Fruit fly (Drosophila melanogaster) whole organism, embryonic: ENCODE data around the gene CG45218.
A peak's percentile ranks its signal among the peaks of the same experiment; 100 is the strongest.

Source experiments
- BtbVII ChIP-seq: fragments of 200-800 bp; sonication (Bioruptor generic); optimal IDR thresholded peaks from 3 replicates; lab custom pipeline; 2017; ENCODE audit warnings: missing biosample characterization, mild to moderate bottlenecking, missing genetic modification characterization
- CG10147 ChIP-seq: fragments of 200-800 bp; sonication (Bioruptor generic); optimal IDR thresholded peaks from 2 replicates; lab custom pipeline; 2019; ENCODE audit warnings: missing biosample characterization, mild to moderate bottlenecking, missing genetic modification characterization, moderate library complexity
- CG12071 ChIP-seq: fragments of 200-800 bp; sonication (Bioruptor generic); optimal IDR thresholded peaks from 3 replicates; lab custom pipeline; 2018; ENCODE audit warnings: missing biosample characterization, mild to moderate bottlenecking, missing genetic modification characterization
- CG14965 ChIP-seq: fragments of 200-800 bp; sonication (Bioruptor generic); optimal IDR thresholded peaks from 2 replicates; lab custom pipeline; 2016; ENCODE audit warnings: missing biosample characterization, missing genetic modification characterization, borderline replicate concordance
- CG15479 ChIP-seq: fragments of 200-800 bp; sonication (Bioruptor generic); optimal IDR thresholded peaks from 3 replicates; lab custom pipeline; 2019; ENCODE audit warnings: missing biosample characterization, mild to moderate bottlenecking, missing genetic modification characterization, moderate library complexity
- CG17802 ChIP-seq: fragments of 200-800 bp; sonication (Bioruptor generic); optimal IDR thresholded peaks from 2 replicates; lab custom pipeline; 2018; ENCODE audit warnings: missing biosample characterization, mild to moderate bottlenecking, missing genetic modification characterization, moderate library complexity
- CG2199 ChIP-seq: fragments of 200-800 bp; sonication (Bioruptor generic); IDR thresholded peaks from 3 replicates; pipeline ENCODE4 v1.3.6; 2022; ENCODE audit warnings: missing biosample characterization, missing genetic modification characterization
- CG30020 ChIP-seq: fragments of 200-800 bp; optimal IDR thresholded peaks from 2 replicates; lab custom pipeline; 2019; ENCODE audit warnings: missing biosample characterization, mild to moderate bottlenecking, missing genetic modification characterization, moderate library complexity
- CG4707 ChIP-seq: fragments of 200-800 bp; sonication (Bioruptor generic); optimal IDR thresholded peaks from 2 replicates; lab custom pipeline; 2018; ENCODE audit warnings: missing biosample characterization, mild to moderate bottlenecking, missing genetic modification characterization, moderate library complexity
- CG5953 ChIP-seq: fragments of 200-800 bp; sonication (Bioruptor generic); IDR thresholded peaks from 2 replicates; pipeline ENCODE4 v1.3.6; 2022; ENCODE audit warnings: missing biosample characterization, missing genetic modification characterization
- CG7745 ChIP-seq: fragments of 200-800 bp; sonication (Bioruptor generic); optimal IDR thresholded peaks from 2 replicates; lab custom pipeline; 2018; ENCODE audit warnings: missing biosample characterization, mild to moderate bottlenecking, missing genetic modification characterization, moderate library complexity
- CG7786 ChIP-seq: fragments of 200-800 bp; sonication (Bioruptor generic); optimal IDR thresholded peaks from 2 replicates; lab custom pipeline; 2016; ENCODE audit warnings: missing biosample characterization, missing genetic modification characterization
- CG7987 ChIP-seq: fragments of 200-800 bp; sonication (Bioruptor generic); optimal IDR thresholded peaks from 2 replicates; lab custom pipeline; 2018; ENCODE audit warnings: missing biosample characterization, mild to moderate bottlenecking, missing genetic modification characterization, moderate library complexity
- CG8281 ChIP-seq: fragments of 200-800 bp; sonication (Bioruptor generic); optimal IDR thresholded peaks from 2 replicates; lab custom pipeline; 2018; ENCODE audit warnings: missing biosample characterization, mild to moderate bottlenecking, missing genetic modification characterization, moderate library complexity
- CG8359 ChIP-seq: fragments of 200-800 bp; sonication (Bioruptor generic); optimal IDR thresholded peaks from 2 replicates; lab custom pipeline; 2017; ENCODE audit warnings: missing biosample characterization, mild to moderate bottlenecking, missing genetic modification characterization, borderline replicate concordance
- CG8944 ChIP-seq: fragments of 200-800 bp; sonication (Bioruptor generic); optimal IDR thresholded peaks from 3 replicates; lab custom pipeline; 2016; ENCODE audit warnings: missing biosample characterization, missing genetic modification characterization
- CG9437 ChIP-seq: fragments of 200-800 bp; sonication (Bioruptor generic); optimal IDR thresholded peaks from 2 replicates; lab custom pipeline; 2018; ENCODE audit warnings: missing biosample characterization, mild to moderate bottlenecking, missing genetic modification characterization
- Dip3 ChIP-seq: fragments of 200-800 bp; sonication (Bioruptor generic); optimal IDR thresholded peaks from 3 replicates; lab custom pipeline; 2016; ENCODE audit warnings: missing biosample characterization, missing genetic modification characterization
- Doc2 ChIP-seq: fragments of 200-800 bp; sonication (Bioruptor generic); IDR thresholded peaks from 2 replicates; pipeline ENCODE4 v1.3.6; 2022; ENCODE audit warnings: missing biosample characterization, missing genetic modification characterization
- Drgx ChIP-seq: fragments of 200-800 bp; sonication (Bioruptor generic); IDR thresholded peaks from 2 replicates; pipeline ENCODE4 v1.3.6; 2022; ENCODE audit warnings: missing biosample characterization, missing genetic modification characterization
- Meics ChIP-seq: fragments of 200-800 bp; sonication (Bioruptor generic); optimal IDR thresholded peaks from 2 replicates; lab custom pipeline; 2017; ENCODE audit warnings: missing biosample characterization, mild to moderate bottlenecking, missing genetic modification characterization
- Mes4 ChIP-seq: fragments of 200-800 bp; sonication (Bioruptor generic); optimal IDR thresholded peaks from 2 replicates; lab custom pipeline; 2016; ENCODE audit warnings: missing biosample characterization, missing genetic modification characterization
- NC2β ChIP-seq: fragments of 200-800 bp; sonication (Bioruptor generic); optimal IDR thresholded peaks from 2 replicates; lab custom pipeline; 2016; ENCODE audit warnings: missing biosample characterization, missing genetic modification characterization
- NFAT ChIP-seq: fragments of 200-800 bp; sonication (Bioruptor generic); IDR thresholded peaks from 2 replicates; pipeline ENCODE4 v1.3.6; 2022; ENCODE audit warnings: missing biosample characterization, missing genetic modification characterization
- NfI ChIP-seq: fragments of 200-800 bp; sonication (Bioruptor generic); optimal IDR thresholded peaks from 3 replicates; lab custom pipeline; 2018; ENCODE audit warnings: missing biosample characterization, mild to moderate bottlenecking, missing genetic modification characterization, moderate library complexity
- Ssrp ChIP-seq: fragments of 200-800 bp; sonication (Bioruptor generic); optimal IDR thresholded peaks from 2 replicates; lab custom pipeline; 2018; ENCODE audit warnings: missing biosample characterization, mild to moderate bottlenecking, missing genetic modification characterization, moderate library complexity
- Trl ChIP-seq, 3 experiments: fragments of >200 bp in 2 of 3; fragments of 200-800 bp in 1 of 3; sonication (Bioruptor generic) in 1 of 3; optimal IDR thresholded peaks; 2 replicates in 1 of 3; 3 replicates in 2 of 3; lab custom pipeline; 2016 to 2017; ENCODE audit warnings: missing biosample characterization in 1 of 3, missing genetic modification characterization in 1 of 3
- aop ChIP-seq: fragments of 200-800 bp; sonication (Bioruptor generic); IDR thresholded peaks from 2 replicates; pipeline ENCODE4 v1.3.6; 2022; ENCODE audit warnings: missing biosample characterization, missing genetic modification characterization
- ara ChIP-seq: fragments of 200-800 bp; sonication (Bioruptor generic); IDR thresholded peaks from 2 replicates; pipeline ENCODE4 v1.3.6; 2022; ENCODE audit warnings: missing biosample characterization, missing genetic modification characterization
- ato ChIP-seq: fragments of 200-800 bp; sonication (Bioruptor generic); IDR thresholded peaks from 2 replicates; pipeline ENCODE4 v1.3.6; 2022; ENCODE audit warnings: missing biosample characterization, missing genetic modification characterization; ENCODE audit not compliant: partially characterized antibody
- bab2 ChIP-seq: fragments of 200-800 bp; sonication (Bioruptor generic); optimal IDR thresholded peaks from 2 replicates; lab custom pipeline; 2016; ENCODE audit warnings: missing biosample characterization, missing genetic modification characterization
- bcd ChIP-seq: fragments of 200-800 bp; sonication (Bioruptor generic); optimal IDR thresholded peaks from 2 replicates; lab custom pipeline; 2017; ENCODE audit warnings: missing biosample characterization, mild to moderate bottlenecking, missing genetic modification characterization
- chinmo ChIP-seq: fragments of 200-800 bp; sonication (Bioruptor generic); IDR thresholded peaks from 4 replicates; pipeline ENCODE4 v1.3.6; 2022; ENCODE audit warnings: missing biosample characterization, missing genetic modification characterization; ENCODE audit not compliant: partially characterized antibody
- disco-r ChIP-seq: fragments of 200-800 bp; sonication (Bioruptor generic); optimal IDR thresholded peaks from 2 replicates; lab custom pipeline; 2016; ENCODE audit warnings: missing biosample characterization, missing genetic modification characterization
- en ChIP-seq: fragments of 200-800 bp; sonication (Bioruptor generic); optimal IDR thresholded peaks from 2 replicates; lab custom pipeline; 2016; ENCODE audit warnings: missing biosample characterization, missing genetic modification characterization
- fd64A ChIP-seq: fragments of 200-800 bp; sonication (Bioruptor generic); optimal IDR thresholded peaks from 3 replicates; lab custom pipeline; 2018; ENCODE audit warnings: missing biosample characterization, mild to moderate bottlenecking, missing genetic modification characterization
- gsb ChIP-seq: fragments of 200-800 bp; sonication (Bioruptor generic); IDR thresholded peaks from 2 replicates; pipeline ENCODE4 v1.3.6; 2022; ENCODE audit warnings: missing biosample characterization, missing genetic modification characterization
- h ChIP-seq: fragments of >200 bp; optimal IDR thresholded peaks from 2 replicates; lab custom pipeline; 2017
- insv ChIP-seq, 2 experiments: fragments of 200-800 bp; sonication (Bioruptor generic); optimal IDR thresholded peaks; 3 replicates each; lab custom pipeline; 2016 to 2018; ENCODE audit warnings: missing biosample characterization in 2 of 2, missing genetic modification characterization in 2 of 2
- kay ChIP-seq: fragments of 200-800 bp; sonication (Bioruptor generic); optimal IDR thresholded peaks from 2 replicates; lab custom pipeline; 2016; ENCODE audit warnings: missing biosample characterization, missing genetic modification characterization
- luna ChIP-seq: fragments of 200-800 bp; sonication (Bioruptor generic); optimal IDR thresholded peaks from 2 replicates; lab custom pipeline; 2016; ENCODE audit warnings: missing biosample characterization, missing genetic modification characterization
- maf-S ChIP-seq: fragments of 200-800 bp; sonication (Bioruptor generic); optimal IDR thresholded peaks from 2 replicates; lab custom pipeline; 2016; ENCODE audit warnings: missing biosample characterization, missing genetic modification characterization
- nau ChIP-seq: fragments of 200-800 bp; sonication (Bioruptor generic); optimal IDR thresholded peaks from 3 replicates; lab custom pipeline; 2017; ENCODE audit warnings: missing biosample characterization, mild to moderate bottlenecking, missing genetic modification characterization, missing genetic modification reagents
- nerfin-2 ChIP-seq: fragments of 200-800 bp; sonication (Bioruptor generic); IDR thresholded peaks from 2 replicates; pipeline ENCODE4 v1.3.6; 2022; ENCODE audit warnings: missing biosample characterization, missing genetic modification characterization; ENCODE audit not compliant: partially characterized antibody
- sens ChIP-seq: fragments of 200-800 bp; sonication (Bioruptor generic); peaks from one replicate; lab custom pipeline; 2016; ENCODE audit warnings: missing biosample characterization, missing genetic modification characterization
- slou ChIP-seq: fragments of 200-800 bp; sonication (Bioruptor generic); optimal IDR thresholded peaks from 3 replicates; lab custom pipeline; 2016; ENCODE audit warnings: missing biosample characterization, missing genetic modification characterization
- tna ChIP-seq: fragments of 200-800 bp; sonication (Bioruptor generic); IDR thresholded peaks from 2 replicates; pipeline ENCODE4 v1.3.6; 2022; ENCODE audit warnings: missing biosample characterization, missing genetic modification characterization; ENCODE audit not compliant: partially characterized antibody
- trem ChIP-seq: fragments of 200-800 bp; optimal IDR thresholded peaks from 3 replicates; lab custom pipeline; 2019; ENCODE audit warnings: missing biosample characterization, mild to moderate bottlenecking, missing genetic modification characterization, moderate library complexity
- tup ChIP-seq: fragments of 200-800 bp; sonication (Bioruptor generic); optimal IDR thresholded peaks from 2 replicates; lab custom pipeline; 2016; ENCODE audit warnings: missing biosample characterization, mild to moderate bottlenecking, missing genetic modification characterization, moderate library complexity

Gene CG45218

dm6 chr3R:15277926-15278869 lies 12.4 kb downstream of the CG45218 start, which contains the start of the genes MRG15 and Tm1 (continued):
- TF ChIP-seq CG8359 (GFP tag; lab: Kevin White, UChicago) (no peak), slou (GFP tag; lab: Kevin White, UChicago) (no peak), tna (GFP tag; lab: Robert Waterston, UW) (peak; percentile 58), trem (peak; percentile 35), Drgx (GFP tag; lab: Robert Waterston, UW) (no peak), CG7745 (tag; lab: Kevin White, UChicago) (no peak), CG17802 (tag; lab: Kevin White, UChicago) (no peak), NFAT (GFP tag; lab: Robert Waterston, UW) (no peak), luna (GFP tag; lab: Kevin White, UChicago) (no peak), Trl (optimal IDR thresholded peaks at IDR 0.05; lab: Kevin White, UChicago) (no peak), Trl (GFP tag; optimal IDR thresholded peaks at IDR 0.05; lab: Kevin White, UChicago) (no peak), CG10147 (GFP tag; lab: Kevin White, UChicago) (no peak), CG8281 (tag; lab: Kevin White, UChicago) (no peak), CG14965 (GFP tag; lab: Kevin White, UChicago) (no peak), CG8944 (no peak), Doc2 (GFP tag; lab: Robert Waterston, UW) (no peak), fd64A (no peak), CG30020 (tag; lab: Kevin White, UChicago) (no peak), gsb (GFP tag; lab: Robert Waterston, UW) (no peak), CG15479 (GFP tag; lab: Kevin White, UChicago) (no peak), CG9437 (GFP tag; lab: Kevin White, UChicago) (no peak), h (no peak), nau (GFP tag; lab: Kevin White, UChicago) (no peak), en (GFP tag; lab: Kevin White, UChicago) (no peak), disco-r (GFP tag; lab: Kevin White, UChicago) (no peak), NfI (no peak), Meics (GFP tag; lab: Kevin White, UChicago) (no peak), ato (GFP tag; lab: Robert Waterston, UW) (peak; percentile 56), BtbVII (GFP tag; lab: Kevin White, UChicago) (no peak), ara (GFP tag; lab: Robert Waterston, UW) (no peak), CG7987 (GFP tag; lab: Kevin White, UChicago) (no peak), chinmo (GFP tag; lab: Robert Waterston, UW) (peak; percentile 65; the same call in 1 of the 4 replicates), Mes4 (GFP tag; lab: Kevin White, UChicago) (no peak), CG2199 (GFP tag; lab: Robert Waterston, UW) (no peak), NC2β (no peak), CG12071 (GFP tag; lab: Kevin White, UChicago) (no peak), Ssrp (tag; lab: Kevin White, UChicago) (no peak), bcd (GFP tag; lab: Kevin White, UChicago) (no peak), sens (GFP tag; lab: Kevin White, UChicago) (peak; percentile 79), tup (GFP tag; lab: Kevin White, UChicago) (no peak), nerfin-2 (peak; percentile 67), CG5953 (GFP tag; lab: Robert Waterston, UW) (no peak), aop (GFP tag; lab: Robert Waterston, UW) (no peak), insv (GFP tag; optimal IDR thresholded peaks at IDR 0.05; lab: Kevin White, UChicago) (no peak), bab2 (GFP tag; lab: Kevin White, UChicago) (no peak), kay (GFP tag; lab: Kevin White, UChicago) (no peak), maf-S (GFP tag; lab: Kevin White, UChicago) (no peak), Dip3 (no peak), CG7786 (GFP tag; lab: Kevin White, UChicago) (no peak), CG4707 (GFP tag; lab: Kevin White, UChicago) (no peak)
